Worm (Caenorhabditis elegans) whole organism, early embryonic: ENCODE results near the gene eri-9.

Source experiments
- B0310.2 ChIP-seq: sonication (generic microtip); optimal IDR thresholded peaks from 2 replicates; lab custom pipeline; 2016; ENCODE audit warnings: mild to moderate bottlenecking, missing genetic modification characterization, missing compliant biosample characterization
- F13C5.2 ChIP-seq: sonication (generic microtip); optimal IDR thresholded peaks from 2 replicates; lab custom pipeline; 2017; ENCODE audit warnings: mild to moderate bottlenecking, missing genetic modification characterization, inconsistent platforms, missing compliant biosample characterization
- aly-1 ChIP-seq: sonication (generic microtip); optimal IDR thresholded peaks from 2 replicates; lab custom pipeline; 2016; ENCODE audit warnings: missing genetic modification characterization, missing compliant biosample characterization
- ama-1 ChIP-seq: fragments of 150-350 bp; optimal IDR thresholded peaks from 2 replicates; lab custom pipeline; 2014
- ceh-13 ChIP-seq: fragments of 200-800 bp; sonication (Bioruptor generic); optimal IDR thresholded peaks from 2 replicates; lab custom pipeline; 2018; ENCODE audit warnings: mild to moderate bottlenecking, missing genetic modification characterization, missing compliant biosample characterization
- ceh-36 ChIP-seq: sonication (generic microtip); optimal IDR thresholded peaks from 2 replicates; lab custom pipeline; 2016; ENCODE audit warnings: missing genetic modification characterization, inconsistent platforms, missing compliant biosample characterization
- ets-7 ChIP-seq: sonication (generic microtip); optimal IDR thresholded peaks from 2 replicates; lab custom pipeline; 2016; ENCODE audit warnings: missing genotype, missing genetic modification characterization, missing compliant biosample characterization
- flt-1 ChIP-seq: fragments of 200-800 bp; sonication (Bioruptor generic); IDR thresholded peaks from 2 replicates; pipeline ENCODE4 v1.3.6; 2022; ENCODE audit warnings: missing genetic modification characterization, missing compliant biosample characterization
- hmbx-1 ChIP-seq: sonication (generic microtip); optimal IDR thresholded peaks from 2 replicates; lab custom pipeline; 2016; ENCODE audit warnings: mild to moderate bottlenecking, missing genetic modification characterization, missing compliant biosample characterization
- hmg-4 ChIP-seq: fragments of 200-800 bp; sonication (Bioruptor generic); optimal IDR thresholded peaks from 2 replicates; lab custom pipeline; 2018; ENCODE audit warnings: mild to moderate bottlenecking, missing genetic modification characterization, missing compliant biosample characterization
- hnd-1 ChIP-seq: sonication (generic microtip); optimal IDR thresholded peaks from 2 replicates; lab custom pipeline; 2016; ENCODE audit warnings: missing genetic modification characterization, missing compliant biosample characterization
- pes-1 ChIP-seq: fragments of 200-800 bp; sonication (Bioruptor generic); IDR thresholded peaks from 2 replicates; pipeline ENCODE4 v1.3.6; 2022; ENCODE audit warnings: missing genetic modification reagents, missing genetic modification characterization, missing compliant biosample characterization
- scrt-1 ChIP-seq: fragments of 200-800 bp; sonication (Bioruptor generic); IDR thresholded peaks from 2 replicates; pipeline ENCODE4 v1.3.6; 2022; ENCODE audit warnings: missing genetic modification characterization, missing compliant biosample characterization
- sea-1 ChIP-seq: fragments of 200-800 bp; sonication (Bioruptor generic); conservative IDR thresholded peaks from 2 replicates; pipeline ENCODE4 v1.3.6; 2022; ENCODE audit warnings: missing genetic modification characterization, missing compliant biosample characterization
- tbx-11 ChIP-seq: fragments of 200-800 bp; sonication (Bioruptor generic); IDR thresholded peaks from 2 replicates; pipeline ENCODE4 v1.3.6; 2022; ENCODE audit warnings: missing genetic modification characterization, missing compliant biosample characterization
- tbx-37 ChIP-seq: fragments of 200-800 bp; sonication (Bioruptor generic); conservative IDR thresholded peaks from 2 replicates; pipeline ENCODE4 v1.3.6; 2022; ENCODE audit warnings: missing genetic modification reagents, missing genetic modification characterization, missing compliant biosample characterization
- tra-4 ChIP-seq: sonication (generic microtip); optimal IDR thresholded peaks from 2 replicates; lab custom pipeline; 2017; ENCODE audit warnings: missing genetic modification characterization, missing compliant biosample characterization

eri-9 gene

ce11 chrIII:4930154-4930679, 2.0 kb upstream of the eri-9 start, which contains the start of gene set-2:
Gene set-2, minus strand, starts transcription at chrIII:4930204.
- TF ChIP-seq hmbx-1 (tag; lab: Kevin White, UChicago) (no peak), tra-4 (tag; lab: Kevin White, UChicago) (no peak), tbx-37 (GFP tag; lab: Robert Waterston, UW) (peak; percentile 86), F13C5.2 (tag; lab: Kevin White, UChicago) (peak; percentile 32), pes-1 (GFP tag; lab: Robert Waterston, UW) (peak; percentile 63; the same call in 1 of the 2 replicates), ets-7 (tag; lab: Kevin White, UChicago) (no peak), flt-1 (0 out of 2 replicates have a peak, but pooled peaks have one; percentile 10), ceh-36 (no peak), B0310.2 (no peak)

- TF ChIP-seq hmbx-1 (tag; lab: Kevin White, UChicago), result no peak
- TF ChIP-seq tbx-11 (GFP tag; lab: Robert Waterston, UW), result no peak
- no peak for TF ChIP-seq sea-1 (GFP tag; lab: Robert Waterston, UW)
- TF ChIP-seq ceh-13 (GFP tag; lab: Kevin White, UChicago), result no peak
- TF ChIP-seq F13C5.2 (tag; lab: Kevin White, UChicago), result no peak
- TF ChIP-seq hmg-4 (GFP tag; lab: Kevin White, UChicago), result no peak
- TF ChIP-seq ets-7 (tag; lab: Kevin White, UChicago), result no peak
- TF ChIP-seq hnd-1 (tag; lab: Kevin White, UChicago), result no peak
These were observed 2.8 kb downstream of the eri-9 start, which contains the start of gene mrps-18C for ce11 chrIII:4934896-4935628. Gene mrps-18C, plus strand, starts transcription at chrIII:4935578.

- TF ChIP-seq F13C5.2 (tag; lab: Kevin White, UChicago), result no peak
- no peak for TF ChIP-seq sea-1 (GFP tag; lab: Robert Waterston, UW)
- TF ChIP-seq ets-7 (tag; lab: Kevin White, UChicago), result no peak
- no peak for TF ChIP-seq hmbx-1 (tag; lab: Kevin White, UChicago)
- no peak for TF ChIP-seq tbx-11 (GFP tag; lab: Robert Waterston, UW)
- no peak for TF ChIP-seq tbx-37 (GFP tag; lab: Robert Waterston, UW)
- no peak for TF ChIP-seq hnd-1 (tag; lab: Kevin White, UChicago)
- no peak for TF ChIP-seq flt-1
- TF ChIP-seq hmg-4 (GFP tag; lab: Kevin White, UChicago), result no peak
- no peak for TF ChIP-seq scrt-1 (GFP tag; lab: Robert Waterston, UW)
- TF ChIP-seq B0310.2, result no peak
- TF ChIP-seq aly-1 (tag; lab: Kevin White, UChicago), result no peak
These were observed 4.8 kb downstream of the eri-9 start, which contains the start of gene fsn-1 for ce11 chrIII:4937022-4937421. Gene fsn-1, plus strand, starts transcription at chrIII:4937322.

- TF ChIP-seq tra-4 (tag; lab: Kevin White, UChicago) (no peak), ets-7 (tag; lab: Kevin White, UChicago) (no peak), aly-1 (tag; lab: Kevin White, UChicago) (no peak), pes-1 (GFP tag; lab: Robert Waterston, UW) (no peak), B0310.2 (no peak), flt-1 (no peak), ceh-36 (no peak), sea-1 (GFP tag; lab: Robert Waterston, UW) (no peak), ceh-13 (GFP tag; lab: Kevin White, UChicago) (no peak), tbx-11 (GFP tag; lab: Robert Waterston, UW) (no peak), F13C5.2 (tag; lab: Kevin White, UChicago) (no peak), scrt-1 (GFP tag; lab: Robert Waterston, UW) (no peak), ama-1 (lab: Kevin White, UChicago) (no peak), hmg-4 (GFP tag; lab: Kevin White, UChicago) (no peak), hmbx-1 (tag; lab: Kevin White, UChicago) (no peak), tbx-37 (GFP tag; lab: Robert Waterston, UW) (no peak), hnd-1 (tag; lab: Kevin White, UChicago) (no peak)
These were observed 7.0 kb downstream of the eri-9 start, which contains the start of gene rpb-2 for ce11 chrIII:4939267-4939666. Gene rpb-2, plus strand, starts transcription at chrIII:4939567.

- TF ChIP-seq tbx-37 (GFP tag; lab: Robert Waterston, UW), result no peak
- TF ChIP-seq hnd-1 (tag; lab: Kevin White, UChicago), result no peak
- no peak for TF ChIP-seq hmg-4 (GFP tag; lab: Kevin White, UChicago)
- no peak for TF ChIP-seq ama-1 (lab: Kevin White, UChicago)
- no peak for TF ChIP-seq sea-1 (GFP tag; lab: Robert Waterston, UW)
- no peak for TF ChIP-seq tbx-11 (GFP tag; lab: Robert Waterston, UW)
- TF ChIP-seq ets-7 (tag; lab: Kevin White, UChicago), result no peak
- no peak for TF ChIP-seq ceh-36
These were observed 12.0 kb downstream of the eri-9 start, which contains the start of gene ntl-9 for ce11 chrIII:4944213-4944612. Gene ntl-9, plus strand, starts transcription at chrIII:4944513.

- TF ChIP-seq aly-1 (tag; lab: Kevin White, UChicago) (peak; percentile 7), tbx-11 (GFP tag; lab: Robert Waterston, UW) (no peak), sea-1 (GFP tag; lab: Robert Waterston, UW) (no peak), ceh-36 (peak; percentile 40), ama-1 (lab: Kevin White, UChicago) (no peak), pes-1 (GFP tag; lab: Robert Waterston, UW) (peak; percentile 42; the same call in 1 of the 2 replicates), hmbx-1 (tag; lab: Kevin White, UChicago) (no peak), flt-1 (no peak; the same call in 1 of the 2 replicates), scrt-1 (GFP tag; lab: Robert Waterston, UW) (0 out of 2 replicates have a peak, but pooled peaks have one; percentile 63), B0310.2 (peak; percentile 10), F13C5.2 (tag; lab: Kevin White, UChicago) (peak; percentile 58), ceh-13 (GFP tag; lab: Kevin White, UChicago) (no peak), hmg-4 (GFP tag; lab: Kevin White, UChicago) (peak; percentile 79), tbx-37 (GFP tag; lab: Robert Waterston, UW) (no peak; the same call in 1 of the 2 replicates), tra-4 (tag; lab: Kevin White, UChicago) (no peak), hnd-1 (tag; lab: Kevin White, UChicago) (peak; percentile 12), ets-7 (tag; lab: Kevin White, UChicago) (peak; percentile 54)
These were observed 15.1 kb downstream of the eri-9 start for ce11 chrIII:4947352-4947751.
